Fruit fly (Drosophila melanogaster) S2 (cell line): ENCODE data around the gene Cpr73D.

Experiments
- CG8478 ChIP-seq: fragments of >200 bp; optimal IDR thresholded peaks from 2 replicates; lab custom pipeline; 2018
- CTCF ChIP-seq, 2 experiments: fragments of >200 bp; optimal IDR thresholded peaks; 2 replicates each; lab custom pipeline; 2018

- TF ChIP-seq CG8478 (lab: Kevin White, UChicago) (no peak), CTCF (optimal IDR thresholded peaks at IDR 0.05; lab: Kevin White, UChicago) (no peak)
Measured at dm6 chr3L:17007041-17007471, 49.6 kb upstream of the Cpr73D start.
